Fruit fly (Drosophila melanogaster): ENCODE measurements around the gene CG31810.

The CG31810 gene

DNA sequence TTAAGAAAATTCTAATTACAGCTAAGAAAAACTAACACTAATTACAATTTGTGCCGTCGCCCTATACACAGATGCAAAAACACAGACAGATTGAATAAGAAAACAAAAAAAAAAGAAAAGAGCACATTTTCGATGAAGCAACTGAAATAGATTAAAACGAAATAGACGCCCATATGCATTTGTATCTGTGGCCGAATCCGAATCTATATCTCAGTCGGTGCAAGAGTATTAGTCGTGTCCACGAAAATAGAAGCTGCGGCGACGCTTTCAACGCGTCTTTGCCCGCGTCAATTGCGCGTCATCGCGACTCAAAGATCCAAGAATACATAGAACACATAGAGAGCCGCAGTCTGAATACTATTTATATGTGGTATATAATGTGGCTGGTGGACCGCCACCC is 22.8 kb upstream of the CG31810 start:
- TF ChIP-seq noc (tag; optimal IDR thresholded peaks at IDR 0.05): no peak

- TF ChIP-seq noc (tag; optimal IDR thresholded peaks at IDR 0.05): no peak
Observed at dm6 chr2L:16868897-16869324, 16.7 kb upstream of the CG31810 start.

DNA sequence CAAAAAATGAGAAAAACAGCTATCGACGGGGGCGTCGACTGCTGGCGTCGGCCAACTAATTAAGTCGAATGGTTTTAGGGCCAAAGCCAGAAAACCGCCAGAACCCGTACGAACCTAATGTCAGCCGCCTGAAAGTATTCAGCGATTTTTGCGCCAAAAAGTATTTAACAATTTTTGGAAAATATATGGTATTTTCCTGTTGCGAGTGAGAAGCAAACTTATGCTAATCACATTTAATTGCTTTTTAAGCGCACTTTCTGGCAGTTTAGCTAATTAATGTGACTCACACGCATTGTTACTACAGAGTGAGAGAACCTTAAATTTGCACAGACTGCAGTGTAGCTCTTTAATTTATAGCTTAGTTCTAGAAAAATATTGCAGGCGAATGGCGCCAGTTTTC is 10.4 kb upstream of the CG31810 start:
- TF ChIP-seq noc (tag; optimal IDR thresholded peaks at IDR 0.05): no peak

- TF ChIP-seq noc (tag; optimal IDR thresholded peaks at IDR 0.05): no peak
Observed at dm6 chr2L:16861126-16861525, 9.0 kb upstream of the CG31810 start, which contains the start of gene CG6012. TSS of gene CG6012 (minus strand) at chr2L:16861489.

dm6 chr2L:16859566-16859965 is 7.4 kb upstream of the CG31810 start:
- TF ChIP-seq noc (tag; optimal IDR thresholded peaks at IDR 0.05): no peak

DNA sequence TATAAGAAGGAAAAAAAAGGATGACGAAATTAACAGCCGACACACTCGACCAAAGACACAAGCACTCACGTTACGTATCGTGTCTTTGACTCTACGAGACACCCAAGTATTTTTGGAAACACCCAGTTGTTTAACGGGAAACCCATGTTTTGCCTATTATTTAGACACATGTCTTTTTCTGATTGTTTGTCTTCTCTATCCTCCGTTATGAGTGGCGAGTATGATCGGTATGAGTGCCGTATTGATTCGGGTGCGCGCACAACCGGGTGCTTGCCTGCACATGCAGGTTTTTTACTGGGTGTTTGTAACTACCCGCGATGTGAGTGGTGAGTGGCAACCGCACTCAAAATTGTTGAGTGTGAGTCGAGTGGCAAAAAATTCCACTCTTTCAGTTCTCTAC is 6.9 kb upstream of the CG31810 start:
- no peak for TF ChIP-seq noc (tag; optimal IDR thresholded peaks at IDR 0.05)

dm6 chr2L:16858466-16859007 is 6.4 kb upstream of the CG31810 start, which contains the start of gene CG31809:
TSS of gene CG31809 (minus strand) at chr2L:16858714.
- no peak for TF ChIP-seq noc (tag; optimal IDR thresholded peaks at IDR 0.05)

DNA sequence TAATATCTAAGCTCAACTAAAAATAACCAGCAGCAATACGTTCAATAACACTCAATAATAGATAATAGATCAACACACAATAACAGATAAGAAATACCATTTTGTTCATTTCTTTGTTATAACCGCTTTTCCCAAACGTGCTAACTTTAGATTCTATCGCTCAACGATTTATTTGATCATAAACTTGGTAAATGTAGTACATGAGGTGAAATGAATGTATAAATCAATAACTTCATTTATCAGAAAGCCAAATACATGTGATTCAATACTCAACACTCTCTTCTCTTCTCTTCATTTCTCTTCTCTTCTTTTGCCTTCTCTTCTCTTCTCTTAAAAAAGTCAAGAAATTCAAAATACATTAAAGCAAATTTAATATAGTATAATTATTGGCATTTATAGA is 5.5 kb upstream of the CG31810 start:
- peak; percentile 52 for TF ChIP-seq noc (tag; optimal IDR thresholded peaks at IDR 0.05)

- no peak for TF ChIP-seq noc (tag; optimal IDR thresholded peaks at IDR 0.05)
Observed at dm6 chr2L:16857131-16857530, 5.0 kb upstream of the CG31810 start.

dm6 chr2L:16850442-16850841 is 1.7 kb downstream of the CG31810 start:
- TF ChIP-seq noc (tag; optimal IDR thresholded peaks at IDR 0.05): no peak

DNA sequence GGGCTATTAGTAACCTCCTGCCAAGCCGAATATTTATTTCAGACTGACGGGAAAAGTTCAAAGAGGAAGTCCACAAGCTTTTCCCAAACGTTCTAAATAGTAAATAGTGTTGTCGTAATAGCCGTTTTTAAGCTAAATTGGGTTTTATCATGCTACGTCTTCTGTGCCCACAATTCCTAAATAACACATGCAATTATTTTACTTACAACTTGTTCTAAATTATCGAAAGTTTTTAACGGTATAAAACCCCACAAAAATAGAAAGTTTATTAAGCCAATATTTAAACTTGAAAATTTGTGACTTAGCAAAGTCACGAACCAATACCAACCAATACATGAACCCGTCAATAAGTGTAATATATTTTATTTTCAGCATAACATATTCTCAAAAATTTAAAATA is 3.5 kb downstream of the CG31810 start, which contains the start of gene CG13284:
Gene CG13284 (minus strand): TSS at position 47 of the 400 bp plus-strand sequence.
- TF ChIP-seq noc (tag; optimal IDR thresholded peaks at IDR 0.05): no peak

- no peak for TF ChIP-seq noc (tag; optimal IDR thresholded peaks at IDR 0.05)
Observed at dm6 chr2L:16847948-16848347, 4.2 kb downstream of the CG31810 start.

dm6 chr2L:16846742-16847346 is 5.3 kb downstream of the CG31810 start:
- TF ChIP-seq noc (tag; optimal IDR thresholded peaks at IDR 0.05): peak; percentile 55

dm6 chr2L:16845179-16845578 is 7.0 kb downstream of the CG31810 start:
- TF ChIP-seq noc (tag; optimal IDR thresholded peaks at IDR 0.05): no peak

dm6 chr2L:16843336-16843735 is 8.8 kb downstream of the CG31810 start:
- TF ChIP-seq noc (tag; optimal IDR thresholded peaks at IDR 0.05): no peak

DNA sequence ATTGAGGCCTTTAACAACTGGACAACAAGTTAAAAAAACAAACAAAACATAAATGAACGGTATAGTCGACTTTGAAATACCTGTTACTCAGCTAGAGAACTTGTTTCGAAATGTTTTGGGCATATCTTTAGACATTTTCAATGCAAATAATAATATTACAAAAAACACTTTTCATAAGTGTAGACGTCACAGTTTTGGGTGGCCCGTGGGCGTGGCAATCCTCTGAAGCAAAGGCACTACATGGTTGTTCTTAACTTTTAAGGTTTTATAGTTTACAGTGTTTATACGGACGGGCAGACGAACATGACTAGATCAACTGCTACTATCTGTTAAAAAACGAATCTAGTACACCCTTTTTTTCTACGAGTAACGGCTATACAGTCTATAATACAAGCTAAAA is 9.7 kb downstream of the CG31810 start:
- TF ChIP-seq noc (tag; optimal IDR thresholded peaks at IDR 0.05): no peak

- no peak for TF ChIP-seq noc (tag; optimal IDR thresholded peaks at IDR 0.05)
Observed at dm6 chr2L:16839665-16840064, 12.5 kb downstream of the CG31810 start.

DNA sequence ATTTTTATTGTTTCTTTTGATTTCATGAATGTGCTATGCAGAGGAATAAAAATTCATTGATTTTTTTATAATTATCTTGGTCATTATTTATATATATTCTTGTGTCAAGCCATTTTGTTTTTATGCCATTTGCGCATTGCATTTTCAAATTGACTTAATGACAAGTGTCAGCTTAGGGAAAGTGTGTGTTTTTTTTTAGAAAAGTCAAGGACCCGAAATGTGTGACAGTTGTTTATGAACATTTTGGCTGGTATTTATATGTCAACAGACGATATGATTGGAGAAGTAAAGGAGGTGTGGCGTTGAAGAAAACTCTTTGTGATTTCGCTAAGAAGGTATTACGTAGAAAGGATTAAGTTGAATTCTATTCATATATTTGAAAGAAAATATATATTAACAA is 14.5 kb downstream of the CG31810 start, which contains the start of the genes SclA and SclB:
Gene SclA (plus strand): TSS at position 301 of the 400 bp plus-strand sequence.
Gene SclB (plus strand): TSS at position 301 of the 400 bp plus-strand sequence.
- no peak for TF ChIP-seq noc (tag; optimal IDR thresholded peaks at IDR 0.05)

Measured in whole organism, larva.